Worm (Caenorhabditis elegans) whole organism, L1 larva: ENCODE data around the gene T10D4.19.

Source experiments
- C04F5.9 ChIP-seq: sonication (generic microtip); optimal IDR thresholded peaks from 2 replicates; lab custom pipeline; 2016; ENCODE audit warnings: missing genetic modification characterization, missing compliant biosample characterization
- C34B4.2 ChIP-seq: sonication (generic microtip); optimal IDR thresholded peaks from 2 replicates; lab custom pipeline; 2017; ENCODE audit warnings: mild to moderate bottlenecking, missing genetic modification characterization, missing compliant biosample characterization
- Y116A8C.19 ChIP-seq: sonication (generic microtip); optimal IDR thresholded peaks from 2 replicates; lab custom pipeline; 2016; ENCODE audit warnings: missing compliant biosample characterization, missing genetic modification characterization, borderline replicate concordance
- ama-1 ChIP-seq: fragments of 150-350 bp; optimal IDR thresholded peaks from 2 replicates; lab custom pipeline; 2014
- ceh-63 ChIP-seq: fragments of 200-800 bp; sonication (Bioruptor generic); optimal IDR thresholded peaks from 2 replicates; lab custom pipeline; 2018; ENCODE audit warnings: mild to moderate bottlenecking, missing genetic modification characterization, missing compliant biosample characterization
- ceh-88 ChIP-seq: fragments of 200-800 bp; sonication (Bioruptor generic); IDR thresholded peaks from 2 replicates; pipeline ENCODE4 v1.3.6; 2022; ENCODE audit warnings: missing genetic modification characterization, missing compliant biosample characterization
- ceh-90 ChIP-seq: sonication (generic microtip); optimal IDR thresholded peaks from 2 replicates; lab custom pipeline; 2016; ENCODE audit warnings: missing genetic modification characterization, missing compliant biosample characterization
- dsc-1 ChIP-seq: sonication (generic microtip); optimal IDR thresholded peaks from 2 replicates; lab custom pipeline; 2016; ENCODE audit warnings: mild to moderate bottlenecking, missing genetic modification characterization, missing compliant biosample characterization
- efl-3 ChIP-seq: fragments of 200-800 bp; sonication (Bioruptor generic); optimal IDR thresholded peaks from 2 replicates; lab custom pipeline; 2018; ENCODE audit warnings: mild to moderate bottlenecking, missing genetic modification characterization, missing compliant biosample characterization
- elt-2 ChIP-seq: sonication (generic microtip); optimal IDR thresholded peaks from 2 replicates; lab custom pipeline; 2016; ENCODE audit warnings: missing genetic modification characterization, mild to moderate bottlenecking, inconsistent platforms, missing compliant biosample characterization, missing genetic modification reagents
- ets-5 ChIP-seq: fragments of 200-800 bp; sonication (Bioruptor generic); IDR thresholded peaks from 2 replicates; pipeline ENCODE4 v1.3.6; 2022; ENCODE audit warnings: missing genetic modification characterization, missing compliant biosample characterization
- fkh-10 ChIP-seq: sonication (generic microtip); optimal IDR thresholded peaks from 2 replicates; lab custom pipeline; 2017; ENCODE audit warnings: missing biosample characterization, missing genetic modification reagents, missing genetic modification characterization
- fos-1 ChIP-seq: fragments of 150-350 bp; optimal IDR thresholded peaks from 2 replicates; lab custom pipeline; 2014; ENCODE audit warnings: missing biosample characterization, missing genetic modification characterization
- grh-1 ChIP-seq: fragments of 200-800 bp; sonication (Bioruptor generic); IDR thresholded peaks from 2 replicates; pipeline ENCODE4 v1.3.6; 2022; ENCODE audit warnings: missing genetic modification reagents, missing genetic modification characterization, missing compliant biosample characterization
- hlh-17 ChIP-seq: fragments of 200-800 bp; sonication (Bioruptor generic); optimal IDR thresholded peaks from 2 replicates; lab custom pipeline; 2018; ENCODE audit warnings: missing genetic modification characterization, mild to moderate bottlenecking, missing compliant biosample characterization, moderate library complexity, borderline replicate concordance
- jun-1 ChIP-seq: fragments of 150-350 bp; optimal IDR thresholded peaks from 2 replicates; lab custom pipeline; 2014; ENCODE audit warnings: missing biosample characterization, missing genetic modification reagents, missing genetic modification characterization
- lin-13 ChIP-seq: fragments of 150-350 bp; optimal IDR thresholded peaks from 2 replicates; lab custom pipeline; 2014; ENCODE audit warnings: missing biosample characterization, missing genetic modification reagents, missing genetic modification characterization
- lin-14 ChIP-seq: fragments of 200-800 bp; sonication (Bioruptor generic); optimal IDR thresholded peaks from 2 replicates; lab custom pipeline; 2018; ENCODE audit warnings: mild to moderate bottlenecking, missing genetic modification characterization, moderate library complexity, missing compliant biosample characterization
- lin-35 ChIP-seq, 2 experiments: fragments of 150-350 bp; optimal IDR thresholded peaks; 2 replicates each; lab custom pipeline; 2014; ENCODE audit warnings: missing biosample characterization in 2 of 2, missing genetic modification characterization in 2 of 2, missing genetic modification reagents in 2 of 2
- lin-39 ChIP-seq: fragments of 150-350 bp; optimal IDR thresholded peaks from 2 replicates; lab custom pipeline; 2014; ENCODE audit warnings: missing biosample characterization, missing genetic modification reagents, missing genetic modification characterization
- lir-3 ChIP-seq: sonication (generic microtip); optimal IDR thresholded peaks from 2 replicates; lab custom pipeline; 2016; ENCODE audit warnings: mild to moderate bottlenecking, missing genetic modification characterization, moderate library complexity, missing compliant biosample characterization; ENCODE audit not compliant: poor library complexity
- mdl-1 ChIP-seq, 2 experiments: fragments of 150-350 bp; optimal IDR thresholded peaks; 2 replicates each; lab custom pipeline; 2014 to 2017; ENCODE audit warnings: missing biosample characterization in 2 of 2, missing genetic modification characterization in 2 of 2, inconsistent platforms in 1 of 2
- mef-2 ChIP-seq: fragments of 150-350 bp; optimal IDR thresholded peaks from 2 replicates; lab custom pipeline; 2014; ENCODE audit warnings: missing biosample characterization, missing genetic modification characterization
- mep-1 ChIP-seq: fragments of 150-350 bp; optimal IDR thresholded peaks from 2 replicates; lab custom pipeline; 2014; ENCODE audit warnings: missing biosample characterization, missing genetic modification characterization
- nhr-19 ChIP-seq: fragments of 200-800 bp; sonication (Bioruptor generic); conservative IDR thresholded peaks from 2 replicates; pipeline ENCODE4 v1.3.6; 2022; ENCODE audit warnings: missing genetic modification characterization, missing compliant biosample characterization
- nhr-20 ChIP-seq: sonication (generic microtip); optimal IDR thresholded peaks from 2 replicates; lab custom pipeline; 2016; ENCODE audit warnings: mild to moderate bottlenecking, missing genetic modification characterization, missing compliant biosample characterization
- nhr-237 ChIP-seq: fragments of 150-350 bp; optimal IDR thresholded peaks from 2 replicates; lab custom pipeline; 2014; ENCODE audit warnings: missing biosample characterization, missing genetic modification characterization
- nhr-28 ChIP-seq: fragments of 150-350 bp; optimal IDR thresholded peaks from 2 replicates; lab custom pipeline; 2014; ENCODE audit warnings: missing biosample characterization, missing genetic modification characterization
- nhr-47 ChIP-seq: sonication (generic microtip); optimal IDR thresholded peaks from 2 replicates; lab custom pipeline; 2016; ENCODE audit warnings: mild to moderate bottlenecking, missing genetic modification characterization, moderate library complexity, missing compliant biosample characterization
- nhr-76 ChIP-seq: sonication (generic microtip); optimal IDR thresholded peaks from 2 replicates; lab custom pipeline; 2017; ENCODE audit warnings: missing biosample characterization, missing genetic modification characterization
- nhr-84 ChIP-seq: sonication (generic microtip); optimal IDR thresholded peaks from 2 replicates; lab custom pipeline; 2017; ENCODE audit warnings: missing biosample characterization, missing genetic modification characterization
- nhr-90 ChIP-seq: sonication (generic microtip); optimal IDR thresholded peaks from 2 replicates; lab custom pipeline; 2016; ENCODE audit warnings: mild to moderate bottlenecking, missing genetic modification characterization, missing compliant biosample characterization; ENCODE audit not compliant: poor library complexity
- pag-3 ChIP-seq: sonication (generic microtip); optimal IDR thresholded peaks from 2 replicates; lab custom pipeline; 2017; ENCODE audit warnings: missing genetic modification characterization, mild to moderate bottlenecking, missing compliant biosample characterization, antibody characterized with exemption, borderline replicate concordance; ENCODE audit not compliant: insufficient read depth
- pqm-1 ChIP-seq: sonication (generic microtip); optimal IDR thresholded peaks from 3 replicates; lab custom pipeline; 2017; ENCODE audit warnings: missing biosample characterization, missing genetic modification characterization
- snpc-4 ChIP-seq: fragments of 150-350 bp; optimal IDR thresholded peaks from 2 replicates; lab custom pipeline; 2014; ENCODE audit warnings: missing biosample characterization, missing genetic modification characterization
- sox-4 ChIP-seq: sonication (generic microtip); optimal IDR thresholded peaks from 2 replicates; lab custom pipeline; 2016; ENCODE audit warnings: missing genetic modification characterization, missing compliant biosample characterization
- unc-30 ChIP-seq: sonication (generic microtip); optimal IDR thresholded peaks from 2 replicates; lab custom pipeline; 2017; ENCODE audit warnings: missing biosample characterization, missing genetic modification characterization
- unc-62 ChIP-seq: fragments of 150-350 bp; optimal IDR thresholded peaks from 2 replicates; lab custom pipeline; 2014; ENCODE audit warnings: missing biosample characterization, missing genetic modification reagents, missing genetic modification characterization
- unc-98 ChIP-seq: fragments of 200-800 bp; sonication (Bioruptor generic); IDR thresholded peaks from 2 replicates; pipeline ENCODE4 v1.3.6; 2022; ENCODE audit warnings: missing genetic modification characterization, missing compliant biosample characterization
- xbp-1 ChIP-seq: sonication (generic microtip); optimal IDR thresholded peaks from 2 replicates; lab custom pipeline; 2016; ENCODE audit warnings: missing genetic modification characterization, missing compliant biosample characterization
- zag-1 ChIP-seq: fragments of 150-350 bp; optimal IDR thresholded peaks from 2 replicates; lab custom pipeline; 2014; ENCODE audit warnings: missing biosample characterization, missing genetic modification characterization

Gene T10D4.19

ce11 chrII:3129007-3129406 is 22.7 kb upstream of the T10D4.19 start, which contains the start of gene chil-24 (continued):
- TF ChIP-seq ceh-88 (GFP tag; lab: Robert Waterston, UW) (no peak), nhr-47 (tag; lab: Kevin White, UChicago) (no peak), nhr-28 (tag; lab: Kevin White, UChicago) (no peak), efl-3 (no peak), fos-1 (tag; lab: Kevin White, UChicago) (no peak), pag-3 (tag; lab: Kevin White, UChicago) (no peak), lin-14 (GFP tag; lab: Kevin White, UChicago) (no peak), nhr-90 (tag; lab: Kevin White, UChicago) (no peak), lin-13 (GFP tag; lab: Kevin White, UChicago) (no peak), snpc-4 (tag; lab: Kevin White, UChicago) (peak; percentile 16), zag-1 (no peak), pqm-1 (tag; lab: Kevin White, UChicago) (no peak), ets-5 (no peak), nhr-237 (tag; lab: Kevin White, UChicago) (no peak), unc-30 (no peak), C04F5.9 (no peak), mdl-1 (tag; optimal IDR thresholded peaks at IDR 0.05; lab: Kevin White, UChicago) (peak in 1 of 2 experiments; percentile 16), lir-3 (no peak), nhr-76 (tag; lab: Kevin White, UChicago) (no peak), nhr-19 (GFP tag; lab: Robert Waterston, UW) (no peak), C34B4.2 (tag; lab: Kevin White, UChicago) (no peak), grh-1 (GFP tag; lab: Robert Waterston, UW) (no peak), jun-1 (tag; lab: Kevin White, UChicago) (no peak), ceh-63 (GFP tag; lab: Kevin White, UChicago) (no peak), nhr-84 (no peak), elt-2 (no peak), dsc-1 (no peak), mep-1 (peak; percentile 33), mef-2 (tag; lab: Kevin White, UChicago) (no peak), lin-39 (tag; lab: Kevin White, UChicago) (no peak), ceh-90 (tag; lab: Kevin White, UChicago) (no peak)

ce11 chrII:3135293-3135692 is 16.4 kb upstream of the T10D4.19 start:
- TF ChIP-seq nhr-20 (no peak), pqm-1 (tag; lab: Kevin White, UChicago) (no peak), ceh-90 (tag; lab: Kevin White, UChicago) (no peak), Y116A8C.19 (tag; lab: Kevin White, UChicago) (no peak), lir-3 (no peak), zag-1 (no peak), fkh-10 (GFP tag; lab: Kevin White, UChicago) (no peak), hlh-17 (GFP tag; lab: Kevin White, UChicago) (no peak), dsc-1 (no peak), sox-4 (tag; lab: Kevin White, UChicago) (no peak), C04F5.9 (no peak), nhr-237 (tag; lab: Kevin White, UChicago) (no peak), lin-35 (GFP tag; optimal IDR thresholded peaks at IDR 0.05; lab: Kevin White, UChicago) (no peak), unc-98 (GFP tag; lab: Robert Waterston, UW) (no peak), grh-1 (GFP tag; lab: Robert Waterston, UW) (no peak), unc-62 (GFP tag; lab: Kevin White, UChicago) (no peak), xbp-1 (tag; lab: Kevin White, UChicago) (no peak), ama-1 (lab: Kevin White, UChicago) (no peak)
